2 worm cellular contexts compared by ENCODE assay signal in genomic region chrIII:7722999-7723398, ce11.
TF ChIP-seq lines count a peak whose summit lies in the region.

No protein-coding gene starts in this region.

TF ChIP-seq in whole organism, L1 larva, 84 proteins besides CTCF, POLR2A, EP300 and RAD21 (continued from another document):
- TF ChIP-seq lin-15B (tag; optimal IDR thresholded peaks at IDR 0.05; lab: Kevin White, UChicago) (no peak), lin-39 (tag; optimal IDR thresholded peaks at IDR 0.05; lab: Kevin White, UChicago) (no peak), zip-4 (GFP tag; optimal IDR thresholded peaks at IDR 0.05; lab: Kevin White, UChicago) (no peak), lsy-2 (tag; optimal IDR thresholded peaks at IDR 0.05; lab: Kevin White, UChicago) (peak; percentile 4 to 51), swsn-7 (tag; optimal IDR thresholded peaks at IDR 0.05; lab: Kevin White, UChicago) (peak; percentile 8), lin-35 (GFP tag; optimal IDR thresholded peaks at IDR 0.05; lab: Kevin White, UChicago) (peak in 1 of 2 experiments; percentile 10), lin-13 (GFP tag; optimal IDR thresholded peaks at IDR 0.05; lab: Kevin White, UChicago) (peak; percentile 11), ama-1 (optimal IDR thresholded peaks at IDR 0.05; lab: Kevin White, UChicago) (peak; percentile 25), lin-14 (GFP tag; optimal IDR thresholded peaks at IDR 0.05; lab: Kevin White, UChicago) (peak; percentile 85), mef-2 (tag; optimal IDR thresholded peaks at IDR 0.05; lab: Kevin White, UChicago) (no peak), isw-1 (GFP tag; IDR thresholded peaks at IDR 0.05; lab: Robert Waterston, UW) (peak; percentile 14; the same call in 1 of the 2 replicates), unc-130 (tag; optimal IDR thresholded peaks at IDR 0.05; lab: Kevin White, UChicago) (no peak), unc-98 (GFP tag; IDR thresholded peaks at IDR 0.05; lab: Robert Waterston, UW) (no peak), ceh-63 (GFP tag; optimal IDR thresholded peaks at IDR 0.05; lab: Kevin White, UChicago) (no peak)
TF ChIP-seq in whole organism, L1 larva: peak in this region for 14.

TF ChIP-seq in whole organism, L2 larva, 48 proteins besides CTCF, POLR2A, EP300 and RAD21 (continued from another document):
- no peak for TF ChIP-seq unc-55 (GFP tag; optimal IDR thresholded peaks at IDR 0.05; lab: Kevin White, UChicago)
- TF ChIP-seq R02D3.7 (tag; optimal IDR thresholded peaks at IDR 0.05; lab: Kevin White, UChicago) = no peak
- no peak for TF ChIP-seq egl-27 (tag; optimal IDR thresholded peaks at IDR 0.05; lab: Kevin White, UChicago)
- peak; percentile 10 for TF ChIP-seq lin-13 (GFP tag; optimal IDR thresholded peaks at IDR 0.05; lab: Kevin White, UChicago)
- TF ChIP-seq sma-3 (GFP tag; optimal IDR thresholded peaks at IDR 0.05; lab: Kevin White, UChicago) = no peak
- peak; percentile 33 for TF ChIP-seq nhr-129 (tag; optimal IDR thresholded peaks at IDR 0.05; lab: Kevin White, UChicago)
- no peak for TF ChIP-seq ztf-1 (GFP tag; conservative IDR thresholded peaks at IDR 0.05; lab: Robert Waterston, UW)
- TF ChIP-seq lin-39 (tag; optimal IDR thresholded peaks at IDR 0.05; lab: Kevin White, UChicago) = no peak
- no peak for TF ChIP-seq nhr-12 (tag; optimal IDR thresholded peaks at IDR 0.05; lab: Kevin White, UChicago)
- TF ChIP-seq nhr-10 (tag; optimal IDR thresholded peaks at IDR 0.05; lab: Kevin White, UChicago) = no peak
- no peak for TF ChIP-seq dmd-4 (tag; optimal IDR thresholded peaks at IDR 0.05; lab: Kevin White, UChicago)
- TF ChIP-seq mab-5 (tag; optimal IDR thresholded peaks at IDR 0.05; lab: Kevin White, UChicago) = no peak
- no peak for TF ChIP-seq nhr-25 (tag; optimal IDR thresholded peaks at IDR 0.05; lab: Kevin White, UChicago)
- no peak for TF ChIP-seq lin-11 (tag; optimal IDR thresholded peaks at IDR 0.05; lab: Kevin White, UChicago)
- no peak for TF ChIP-seq ztf-11 (tag; optimal IDR thresholded peaks at IDR 0.05; lab: Kevin White, UChicago)
- TF ChIP-seq nhr-23 (tag; optimal IDR thresholded peaks at IDR 0.05; lab: Kevin White, UChicago) = no peak
- TF ChIP-seq elt-3 (tag; optimal IDR thresholded peaks at IDR 0.05; lab: Kevin White, UChicago) = no peak
- no peak for TF ChIP-seq snpc-4 (tag; optimal IDR thresholded peaks at IDR 0.05; lab: Kevin White, UChicago)
- TF ChIP-seq C34F6.9 (tag; optimal IDR thresholded peaks at IDR 0.05; lab: Kevin White, UChicago) = peak; percentile 54
- no peak for TF ChIP-seq nhr-77 (tag; optimal IDR thresholded peaks at IDR 0.05; lab: Kevin White, UChicago)
- no peak for TF ChIP-seq mbf-1 (tag; optimal IDR thresholded peaks at IDR 0.05; lab: Kevin White, UChicago)
- no peak for TF ChIP-seq fos-1 (tag; optimal IDR thresholded peaks at IDR 0.05; lab: Kevin White, UChicago)
- TF ChIP-seq F13H6.1 (tag; optimal IDR thresholded peaks at IDR 0.05; lab: Kevin White, UChicago) = no peak
- TF ChIP-seq peb-1 (tag; optimal IDR thresholded peaks at IDR 0.05; lab: Kevin White, UChicago) = no peak
- TF ChIP-seq elt-1 (tag; optimal IDR thresholded peaks at IDR 0.05; lab: Kevin White, UChicago) = no peak
- peak in 1 of 2 experiments; percentile 3 for TF ChIP-seq mdl-1 (tag; optimal IDR thresholded peaks at IDR 0.05; lab: Kevin White, UChicago)
- peak; percentile 9 for TF ChIP-seq sma-9 (GFP tag; optimal IDR thresholded peaks at IDR 0.05; lab: Kevin White, UChicago)
- TF ChIP-seq sma-9 (tag; optimal IDR thresholded peaks at IDR 0.05; lab: Kevin White, UChicago) = no peak
- peak; percentile 23 for TF ChIP-seq ztf-4 (tag; optimal IDR thresholded peaks at IDR 0.05; lab: Kevin White, UChicago)
